Worm (Caenorhabditis elegans): Measurements from ENCODE around the gene snu-23.

snu-23 gene

DNA sequence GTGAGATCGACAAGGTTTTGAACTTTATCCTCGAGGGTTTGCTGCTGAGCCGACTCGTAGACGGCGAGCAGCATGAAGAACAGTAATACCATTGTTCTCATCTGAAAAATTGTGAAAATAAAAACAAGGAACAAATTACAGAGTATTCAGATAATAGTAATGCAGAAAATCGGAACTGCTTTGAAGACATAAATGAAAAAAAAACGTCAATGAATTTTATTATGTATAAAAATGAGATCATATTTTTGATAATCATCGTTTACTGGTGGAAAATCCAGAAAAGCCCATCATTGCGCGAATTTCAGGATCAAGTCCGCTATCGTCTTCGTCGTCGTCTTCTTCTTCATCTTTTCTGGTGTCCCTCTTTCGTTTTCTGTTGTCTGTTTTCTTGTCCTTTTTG lies 957 bp downstream of the snu-23 start, which contains the start of gene ZK686.3:
Gene ZK686.3, minus strand, starts transcription at position 101 of the 400 bp plus-strand sequence.
- TF ChIP-seq elt-3 (tag; optimal IDR thresholded peaks at IDR 0.05) (no peak), nhr-28 (tag; optimal IDR thresholded peaks at IDR 0.05) (no peak), C34B4.2 (tag; optimal IDR thresholded peaks at IDR 0.05) (no peak), hlh-17 (GFP tag; optimal IDR thresholded peaks at IDR 0.05; ENCODE audit: borderline replicate concordance) (no peak), xbp-1 (tag; optimal IDR thresholded peaks at IDR 0.05) (no peak), egl-27 (tag; optimal IDR thresholded peaks at IDR 0.05) (no peak)

DNA sequence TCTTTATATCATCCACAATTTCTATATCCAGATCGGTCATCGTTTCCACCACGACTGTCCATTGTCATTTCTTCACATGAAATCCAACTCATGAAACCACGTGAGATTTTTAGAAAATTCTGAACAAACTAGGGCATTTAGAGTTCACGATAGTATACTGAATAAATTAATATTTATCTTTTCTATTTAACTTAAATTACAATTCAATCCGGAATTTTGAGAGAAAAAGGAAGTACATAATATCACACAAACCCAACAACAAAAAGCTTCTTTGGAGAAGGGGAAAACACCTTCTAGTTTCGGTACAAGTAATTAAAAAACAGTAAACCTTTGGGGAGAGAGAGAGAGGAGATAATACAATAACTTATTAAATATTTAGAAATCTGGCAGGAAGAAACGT lies 2.5 kb downstream of the snu-23 start, which contains the start of gene ZK686.5:
Gene ZK686.5, minus strand, starts transcription at position 101 of the 400 bp plus-strand sequence.
- TF ChIP-seq elt-2 (tag; optimal IDR thresholded peaks at IDR 0.05), result no peak
- TF ChIP-seq ces-1 (GFP tag; optimal IDR thresholded peaks at IDR 0.05), result no peak
- no peak for TF ChIP-seq nhr-20 (tag; optimal IDR thresholded peaks at IDR 0.05)
- TF ChIP-seq rnt-1 (tag; optimal IDR thresholded peaks at IDR 0.05), result no peak
- TF ChIP-seq ets-5 (GFP tag; IDR thresholded peaks at IDR 0.05), result no peak
- TF ChIP-seq Y116A8C.19 (tag; optimal IDR thresholded peaks at IDR 0.05; ENCODE audit: borderline replicate concordance), result no peak

ce11 chrIII:7765974-7766373 lies 3.9 kb downstream of the snu-23 start, which contains the start of gene ZK686.2:
Gene ZK686.2, minus strand, starts transcription at chrIII:7766052.
- peak; percentile 29 for TF ChIP-seq F16B12.6 (tag; optimal IDR thresholded peaks at IDR 0.05)
- no peak for TF ChIP-seq lir-3 (tag; optimal IDR thresholded peaks at IDR 0.05; ENCODE audit: poor library complexity)
- no peak for TF ChIP-seq unc-98 (GFP tag; IDR thresholded peaks at IDR 0.05)
- TF ChIP-seq nhr-85 (tag), result no peak
- no peak for TF ChIP-seq alr-1 (tag; optimal IDR thresholded peaks at IDR 0.05; ENCODE audit: borderline replicate concordance)
- no peak for TF ChIP-seq sptf-1 (tag; optimal IDR thresholded peaks at IDR 0.05)
- peak; percentile 25 for TF ChIP-seq lin-39 (tag; optimal IDR thresholded peaks at IDR 0.05)
- no peak for TF ChIP-seq vab-15 (tag; optimal IDR thresholded peaks at IDR 0.05)
- no peak for TF ChIP-seq fkh-8 (tag; optimal IDR thresholded peaks at IDR 0.05)
- no peak for TF ChIP-seq unc-30 (tag; optimal IDR thresholded peaks at IDR 0.05)
- no peak for TF ChIP-seq nhr-237 (tag; optimal IDR thresholded peaks at IDR 0.05)
- no peak for TF ChIP-seq elt-2 (tag; optimal IDR thresholded peaks at IDR 0.05)
- TF ChIP-seq sox-4 (tag; optimal IDR thresholded peaks at IDR 0.05), result no peak
- TF ChIP-seq C34B4.2 (tag; optimal IDR thresholded peaks at IDR 0.05), result no peak
- no peak for TF ChIP-seq ceh-88 (GFP tag; IDR thresholded peaks at IDR 0.05)
- TF ChIP-seq lsy-2 (tag; optimal IDR thresholded peaks at IDR 0.05), result peak; percentile 68 to 80
- peak in 2 of 3 experiments; percentile 19 to 61 for TF ChIP-seq dpl-1 (GFP tag; optimal IDR thresholded peaks at IDR 0.05)
- TF ChIP-seq irx-1 (tag; optimal IDR thresholded peaks at IDR 0.05), result no peak
- peak; percentile 4; the same call in 1 of the 2 replicates for TF ChIP-seq nhr-19 (GFP tag; conservative IDR thresholded peaks at IDR 0.05)
- TF ChIP-seq efl-1 (optimal IDR thresholded peaks at IDR 0.05), result peak; percentile 37
- TF ChIP-seq efl-1 (GFP tag; optimal IDR thresholded peaks at IDR 0.05 in 1 of 2), result peak; percentile 28 to 91
- TF ChIP-seq unc-130 (tag; optimal IDR thresholded peaks at IDR 0.05), result no peak
- TF ChIP-seq egl-13 (tag; optimal IDR thresholded peaks at IDR 0.05), result peak; percentile 21
- no peak for TF ChIP-seq nhr-77 (tag; optimal IDR thresholded peaks at IDR 0.05)
- TF ChIP-seq snpc-4 (tag; optimal IDR thresholded peaks at IDR 0.05), result no peak
- peak; percentile 28 for TF ChIP-seq nhr-20 (tag; optimal IDR thresholded peaks at IDR 0.05)
- TF ChIP-seq lin-35 (GFP tag; optimal IDR thresholded peaks at IDR 0.05), result peak; percentile 16 to 37
- TF ChIP-seq hpl-2 (GFP tag; optimal IDR thresholded peaks at IDR 0.05), result no peak
- TF ChIP-seq nhr-47 (tag; optimal IDR thresholded peaks at IDR 0.05), result peak; percentile 27
- TF ChIP-seq hlh-4 (tag; optimal IDR thresholded peaks at IDR 0.05), result no peak
- TF ChIP-seq lin-15B (tag; optimal IDR thresholded peaks at IDR 0.05), result peak; percentile 27
- peak; percentile 48 for TF ChIP-seq nhr-71 (tag; optimal IDR thresholded peaks at IDR 0.05)
- no peak for TF ChIP-seq mdl-1 (tag; optimal IDR thresholded peaks at IDR 0.05)
- TF ChIP-seq pax-3 (tag; optimal IDR thresholded peaks at IDR 0.05), result no peak
- TF ChIP-seq pag-3 (tag; optimal IDR thresholded peaks at IDR 0.05; ENCODE audit: borderline replicate concordance, insufficient read depth), result no peak
- peak; percentile 5 for TF ChIP-seq nhr-90 (tag; optimal IDR thresholded peaks at IDR 0.05; ENCODE audit: poor library complexity)
- TF ChIP-seq fos-1 (tag; optimal IDR thresholded peaks at IDR 0.05), result no peak
- TF ChIP-seq fkh-10 (GFP tag; optimal IDR thresholded peaks at IDR 0.05), result no peak
- no peak for TF ChIP-seq unc-62 (GFP tag; optimal IDR thresholded peaks at IDR 0.05)
- TF ChIP-seq aly-2 (tag; optimal IDR thresholded peaks at IDR 0.05), result no peak

Measured in whole organism, L1 larva.